Fruit fly (Drosophila melanogaster) whole organism, embryonic: ENCODE results near the gene Invadolysin.

Source experiments
- B-H1 ChIP-seq: fragments of 200-800 bp; sonication (Bioruptor generic); IDR thresholded peaks from 3 replicates; pipeline ENCODE4 v1.3.6; 2022; ENCODE audit warnings: missing biosample characterization, missing genetic modification characterization
- CG11093 ChIP-seq: fragments of 200-800 bp; sonication (Bioruptor generic); IDR thresholded peaks from 3 replicates; pipeline ENCODE4 v1.3.6; 2022; ENCODE audit warnings: missing biosample characterization, missing genetic modification characterization
- CG11560 ChIP-seq: fragments of 200-800 bp; sonication (Bioruptor generic); IDR thresholded peaks from 3 replicates; pipeline ENCODE4 v1.3.6; 2022; ENCODE audit warnings: missing biosample characterization, missing genetic modification characterization
- CG13624 ChIP-seq: fragments of 200-800 bp; sonication (Bioruptor generic); optimal IDR thresholded peaks from 2 replicates; lab custom pipeline; 2016; ENCODE audit warnings: missing biosample characterization, missing genetic modification characterization
- CG15479 ChIP-seq: fragments of 200-800 bp; sonication (Bioruptor generic); optimal IDR thresholded peaks from 3 replicates; lab custom pipeline; 2019; ENCODE audit warnings: missing biosample characterization, mild to moderate bottlenecking, missing genetic modification characterization, moderate library complexity
- CG17361 ChIP-seq: fragments of 200-800 bp; sonication (Bioruptor generic); IDR thresholded peaks from 3 replicates; pipeline ENCODE4 v1.3.6; 2022; ENCODE audit warnings: missing biosample characterization, missing genetic modification characterization
- CG1792 ChIP-seq: fragments of 200-800 bp; sonication (Bioruptor generic); optimal IDR thresholded peaks from 2 replicates; lab custom pipeline; 2016; ENCODE audit warnings: missing biosample characterization, missing genetic modification characterization
- CG3407 ChIP-seq: fragments of 200-800 bp; sonication (Bioruptor generic); optimal IDR thresholded peaks from 2 replicates; lab custom pipeline; 2018; ENCODE audit warnings: missing biosample characterization, mild to moderate bottlenecking, missing genetic modification characterization
- CG34422 ChIP-seq: fragments of 200-800 bp; sonication (Bioruptor generic); IDR thresholded peaks from 3 replicates; pipeline ENCODE4 v1.3.6; 2022; ENCODE audit warnings: missing biosample characterization, missing genetic modification characterization
- CG3995 ChIP-seq: fragments of 200-800 bp; sonication (Bioruptor generic); optimal IDR thresholded peaks from 3 replicates; lab custom pipeline; 2016; ENCODE audit warnings: missing biosample characterization, missing genetic modification characterization
- CG4854 ChIP-seq: fragments of 200-800 bp; sonication (Bioruptor generic); optimal IDR thresholded peaks from 2 replicates; lab custom pipeline; 2016; ENCODE audit warnings: missing biosample characterization, missing genetic modification characterization, inconsistent platforms
- CG7556 ChIP-seq: fragments of 200-800 bp; sonication (Bioruptor generic); optimal IDR thresholded peaks from 2 replicates; lab custom pipeline; 2017; ENCODE audit warnings: missing biosample characterization, mild to moderate bottlenecking, missing genetic modification characterization
- CG9437 ChIP-seq: fragments of 200-800 bp; sonication (Bioruptor generic); optimal IDR thresholded peaks from 2 replicates; lab custom pipeline; 2018; ENCODE audit warnings: missing biosample characterization, mild to moderate bottlenecking, missing genetic modification characterization
- Dad ChIP-seq: fragments of 200-800 bp; sonication (Bioruptor generic); optimal IDR thresholded peaks from 3 replicates; lab custom pipeline; 2016; ENCODE audit warnings: missing biosample characterization, missing genetic modification characterization
- Dip3 ChIP-seq: fragments of 200-800 bp; sonication (Bioruptor generic); optimal IDR thresholded peaks from 3 replicates; lab custom pipeline; 2016; ENCODE audit warnings: missing biosample characterization, missing genetic modification characterization
- Dll ChIP-seq: fragments of 200-800 bp; sonication (Bioruptor generic); IDR thresholded peaks from 4 replicates; pipeline ENCODE4 v1.3.6; 2022; ENCODE audit warnings: missing biosample characterization, missing genetic modification characterization; ENCODE audit not compliant: partially characterized antibody
- Elba2 ChIP-seq: fragments of 200-800 bp; sonication (Bioruptor generic); optimal IDR thresholded peaks from 3 replicates; lab custom pipeline; 2016; ENCODE audit warnings: missing biosample characterization, missing genetic modification characterization
- HLH4C ChIP-seq: fragments of 200-800 bp; sonication (Bioruptor generic); IDR thresholded peaks from 3 replicates; pipeline ENCODE4 v1.3.6; 2022; ENCODE audit warnings: missing biosample characterization, missing genetic modification characterization; ENCODE audit not compliant: partially characterized antibody
- HmgD ChIP-seq: fragments of 200-800 bp; sonication (Bioruptor generic); optimal IDR thresholded peaks from 3 replicates; lab custom pipeline; 2016; ENCODE audit warnings: missing biosample characterization, missing genetic modification characterization
- Lpt ChIP-seq: fragments of >200 bp; optimal IDR thresholded peaks from 2 replicates; lab custom pipeline; 2018; ENCODE audit warnings: missing biosample characterization, missing genetic modification characterization
- MESR4 ChIP-seq: fragments of 200-800 bp; sonication (Bioruptor generic); optimal IDR thresholded peaks from 2 replicates; lab custom pipeline; 2018; ENCODE audit warnings: missing biosample characterization, mild to moderate bottlenecking, missing genetic modification characterization, moderate library complexity
- Med ChIP-seq: fragments of 200-800 bp; sonication (Bioruptor generic); peaks from one replicate; lab custom pipeline; 2016; ENCODE audit warnings: missing biosample characterization, missing genetic modification characterization, mild to moderate bottlenecking, inconsistent platforms, moderate library complexity
- Nf-YB ChIP-seq: fragments of 200-800 bp; sonication (Bioruptor generic); optimal IDR thresholded peaks from 3 replicates; lab custom pipeline; 2019; ENCODE audit warnings: missing biosample characterization, mild to moderate bottlenecking, missing genetic modification characterization, moderate library complexity
- NfI ChIP-seq: fragments of 200-800 bp; sonication (Bioruptor generic); optimal IDR thresholded peaks from 3 replicates; lab custom pipeline; 2018; ENCODE audit warnings: missing biosample characterization, mild to moderate bottlenecking, missing genetic modification characterization, moderate library complexity
- Oli ChIP-seq: fragments of 200-800 bp; sonication (Bioruptor generic); optimal IDR thresholded peaks from 2 replicates; lab custom pipeline; 2018; ENCODE audit warnings: missing biosample characterization, mild to moderate bottlenecking, missing genetic modification characterization, moderate library complexity
- Rfx ChIP-seq: fragments of 200-800 bp; sonication (Bioruptor generic); IDR thresholded peaks from 2 replicates; pipeline ENCODE4 v1.3.6; 2022; ENCODE audit warnings: missing biosample characterization, missing genetic modification characterization
- Ssrp ChIP-seq: fragments of 200-800 bp; sonication (Bioruptor generic); optimal IDR thresholded peaks from 2 replicates; lab custom pipeline; 2018; ENCODE audit warnings: missing biosample characterization, mild to moderate bottlenecking, missing genetic modification characterization, moderate library complexity
- TFAM ChIP-seq: fragments of 200-800 bp; sonication (Bioruptor generic); optimal IDR thresholded peaks from 2 replicates; lab custom pipeline; 2017; ENCODE audit warnings: missing biosample characterization, missing genetic modification characterization, inconsistent platforms
- Taf1 ChIP-seq: fragments of 200-800 bp; sonication (Bioruptor generic); IDR thresholded peaks from 2 replicates; pipeline ENCODE4 v1.3.6; 2022; ENCODE audit warnings: missing biosample characterization, missing genetic modification characterization
- Xrp1 ChIP-seq: fragments of 200-800 bp; sonication (Bioruptor generic); IDR thresholded peaks from 2 replicates; pipeline ENCODE4 v1.3.6; 2022; ENCODE audit warnings: missing biosample characterization, missing genetic modification characterization
- YL-1 ChIP-seq: fragments of 200-800 bp; sonication (Bioruptor generic); optimal IDR thresholded peaks from 3 replicates; lab custom pipeline; 2017; ENCODE audit warnings: missing biosample characterization, mild to moderate bottlenecking, missing genetic modification characterization
- abd-A ChIP-seq: fragments of 200-800 bp; sonication (Bioruptor generic); optimal IDR thresholded peaks from 3 replicates; lab custom pipeline; 2019; ENCODE audit warnings: missing biosample characterization, mild to moderate bottlenecking, missing genetic modification characterization, moderate library complexity
- crc ChIP-seq: fragments of 200-800 bp; sonication (Bioruptor generic); optimal IDR thresholded peaks from 2 replicates; lab custom pipeline; 2016; ENCODE audit warnings: missing biosample characterization, missing genetic modification characterization
- dm ChIP-seq: fragments of 200-800 bp; sonication (Bioruptor generic); optimal IDR thresholded peaks from 3 replicates; lab custom pipeline; 2016; ENCODE audit warnings: missing biosample characterization, missing genetic modification characterization
- esg ChIP-seq: fragments of 200-800 bp; sonication (Bioruptor generic); conservative IDR thresholded peaks from 2 replicates; pipeline ENCODE4 v1.3.6; 2022; ENCODE audit warnings: missing biosample characterization, missing genetic modification characterization
- h ChIP-seq: fragments of >200 bp; optimal IDR thresholded peaks from 2 replicates; lab custom pipeline; 2017
- inv ChIP-seq: fragments of 200-800 bp; sonication (Bioruptor generic); IDR thresholded peaks from 2 replicates; pipeline ENCODE4 v1.3.6; 2022; ENCODE audit warnings: missing biosample characterization, missing genetic modification characterization; ENCODE audit not compliant: partially characterized antibody
- kah ChIP-seq: fragments of 200-800 bp; sonication (Bioruptor generic); optimal IDR thresholded peaks from 2 replicates; lab custom pipeline; 2018; ENCODE audit warnings: missing biosample characterization, mild to moderate bottlenecking, missing genetic modification characterization
- knrl ChIP-seq: fragments of 200-800 bp; sonication (Bioruptor generic); IDR thresholded peaks from 3 replicates; pipeline ENCODE4 v1.3.6; 2022; ENCODE audit warnings: missing biosample characterization, missing genetic modification characterization; ENCODE audit not compliant: partially characterized antibody
- nerfin-2 ChIP-seq: fragments of 200-800 bp; sonication (Bioruptor generic); IDR thresholded peaks from 2 replicates; pipeline ENCODE4 v1.3.6; 2022; ENCODE audit warnings: missing biosample characterization, missing genetic modification characterization; ENCODE audit not compliant: partially characterized antibody
- nom ChIP-seq: fragments of 200-800 bp; sonication (Bioruptor generic); optimal IDR thresholded peaks from 2 replicates; lab custom pipeline; 2017; ENCODE audit warnings: missing biosample characterization, missing genetic modification characterization, mild to moderate bottlenecking, moderate library complexity, missing genetic modification reagents
- pb ChIP-seq: fragments of 200-800 bp; sonication (Bioruptor generic); optimal IDR thresholded peaks from 3 replicates; lab custom pipeline; 2016; ENCODE audit warnings: missing biosample characterization, missing genetic modification characterization
- pum ChIP-seq: fragments of 200-800 bp; sonication (Bioruptor generic); optimal IDR thresholded peaks from 2 replicates; lab custom pipeline; 2016; ENCODE audit warnings: missing biosample characterization, missing genetic modification characterization
- ranshi ChIP-seq: fragments of 200-800 bp; sonication (Bioruptor generic); IDR thresholded peaks from 2 replicates; pipeline ENCODE4 v1.3.6; 2022; ENCODE audit warnings: missing biosample characterization, missing genetic modification characterization
- ro ChIP-seq: fragments of 200-800 bp; sonication (Bioruptor generic); IDR thresholded peaks from 2 replicates; pipeline ENCODE4 v1.3.6; 2022; ENCODE audit warnings: missing biosample characterization, missing genetic modification characterization
- sd ChIP-seq: fragments of 200-800 bp; sonication (Bioruptor generic); optimal IDR thresholded peaks from 3 replicates; lab custom pipeline; 2018; ENCODE audit warnings: missing biosample characterization, mild to moderate bottlenecking, missing genetic modification characterization, moderate library complexity
- sisA ChIP-seq: fragments of 200-800 bp; sonication (Bioruptor generic); IDR thresholded peaks from 2 replicates; pipeline ENCODE4 v1.3.6; 2022; ENCODE audit warnings: missing biosample characterization, missing genetic modification characterization
- sob ChIP-seq: fragments of 200-800 bp; sonication (Bioruptor generic); IDR thresholded peaks from 2 replicates; pipeline ENCODE4 v1.3.6; 2022; ENCODE audit warnings: missing biosample characterization, missing genetic modification characterization
- tap ChIP-seq: fragments of 200-800 bp; optimal IDR thresholded peaks from 3 replicates; lab custom pipeline; 2019; ENCODE audit warnings: missing biosample characterization, mild to moderate bottlenecking, missing genetic modification characterization, moderate library complexity
- tup ChIP-seq: fragments of 200-800 bp; sonication (Bioruptor generic); optimal IDR thresholded peaks from 2 replicates; lab custom pipeline; 2016; ENCODE audit warnings: missing biosample characterization, mild to moderate bottlenecking, missing genetic modification characterization, moderate library complexity
- twi ChIP-seq: fragments of 200-800 bp; optimal IDR thresholded peaks from 2 replicates; lab custom pipeline; 2019; ENCODE audit warnings: missing biosample characterization, mild to moderate bottlenecking, missing genetic modification characterization, moderate library complexity

Invadolysin gene

DNA sequence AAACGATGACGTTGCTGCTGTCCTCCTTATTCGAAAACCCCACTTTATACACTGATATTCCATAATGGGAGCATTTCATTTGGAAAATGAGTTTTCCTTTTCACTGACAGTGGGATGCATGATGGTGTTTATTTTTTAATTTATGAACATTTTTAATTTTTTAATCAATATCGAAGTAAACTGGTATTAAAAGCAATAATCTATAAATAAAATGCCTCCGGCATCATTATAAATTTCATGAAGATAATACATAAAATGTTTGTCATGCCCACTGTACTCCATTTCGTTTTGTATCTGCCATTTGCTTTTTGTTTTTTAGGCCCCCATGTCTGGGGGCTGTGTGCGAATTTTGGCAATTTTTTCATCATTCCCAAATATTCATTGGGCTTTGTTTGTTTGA is 14.4 kb upstream of the Invadolysin start (continued):
- TF ChIP-seq CG9437 (GFP tag; lab: Kevin White, UChicago) (peak; percentile 29), HLH4C (GFP tag; lab: Robert Waterston, UW) (no peak), MESR4 (no peak), TFAM (GFP tag; lab: Kevin White, UChicago) (no peak), sisA (GFP tag; lab: Robert Waterston, UW) (peak; percentile 58), ro (no peak), nom (no peak), Xrp1 (GFP tag; lab: Robert Waterston, UW) (peak; percentile 72; the same call in 1 of the 2 replicates), Ssrp (tag; lab: Kevin White, UChicago) (peak; percentile 43), Rfx (GFP tag; lab: Robert Waterston, UW) (peak; percentile 73; the same call in 1 of the 2 replicates), pum (GFP tag; lab: Kevin White, UChicago) (no peak), CG15479 (GFP tag; lab: Kevin White, UChicago) (no peak), CG3995 (GFP tag; lab: Kevin White, UChicago) (no peak), CG11560 (tag; lab: Robert Waterston, UW) (peak; percentile 25; the same call in 1 of the 3 replicates), Elba2 (GFP tag; lab: Kevin White, UChicago) (no peak), CG4854 (no peak), esg (GFP tag; lab: Robert Waterston, UW) (peak; percentile 72), sob (GFP tag; lab: Robert Waterston, UW) (peak; percentile 67), kah (no peak), CG3407 (GFP tag; lab: Kevin White, UChicago) (no peak), ranshi (GFP tag; lab: Robert Waterston, UW) (0 out of 2 replicates have a peak, but pooled peaks have one; percentile 48), tap (tag; lab: Kevin White, UChicago) (peak; percentile 45), Lpt (GFP tag; lab: Kevin White, UChicago) (no peak), crc (GFP tag; lab: Kevin White, UChicago) (no peak), CG13624 (GFP tag; lab: Kevin White, UChicago) (peak; percentile 44), sd (tag; lab: Kevin White, UChicago) (peak; percentile 16), Taf1 (GFP tag; lab: Robert Waterston, UW) (no peak), NfI (GFP tag; lab: Kevin White, UChicago) (peak; percentile 41), dm (GFP tag; lab: Kevin White, UChicago) (no peak), pb (GFP tag; lab: Kevin White, UChicago) (no peak), twi (tag; lab: Kevin White, UChicago) (no peak), YL-1 (GFP tag; lab: Kevin White, UChicago) (no peak), knrl (no peak), Dip3 (GFP tag; lab: Kevin White, UChicago) (peak; percentile 37), CG17361 (GFP tag; lab: Robert Waterston, UW) (peak; percentile 69), Med (GFP tag; lab: Kevin White, UChicago) (peak; percentile 90), HmgD (GFP tag; lab: Kevin White, UChicago) (no peak), CG34422 (GFP tag; lab: Robert Waterston, UW) (0 out of 3 replicates have a peak, but pooled peaks have one; percentile 36), h (no peak), tup (GFP tag; lab: Kevin White, UChicago) (no peak), Oli (tag; lab: Kevin White, UChicago) (peak; percentile 70), inv (GFP tag; lab: Robert Waterston, UW) (no peak), CG1792 (GFP tag; lab: Kevin White, UChicago) (no peak), CG7556 (GFP tag; lab: Kevin White, UChicago) (peak; percentile 63), Nf-YB (GFP tag; lab: Kevin White, UChicago) (peak; percentile 24), B-H1 (GFP tag; lab: Robert Waterston, UW) (peak; percentile 38; the same call in 1 of the 3 replicates), CG11093 (GFP tag; lab: Robert Waterston, UW) (0 out of 3 replicates have a peak, but pooled peaks have one; percentile 34), nerfin-2 (GFP tag; lab: Robert Waterston, UW) (no peak), Dad (GFP tag; lab: Kevin White, UChicago) (no peak), Dll (GFP tag; lab: Robert Waterston, UW) (no peak), abd-A (tag; lab: Kevin White, UChicago) (peak; percentile 56)
